Worm (Caenorhabditis elegans) whole organism, early embryonic: ENCODE data around the gene R105.5.
A peak's percentile ranks its signal among the peaks of the same experiment; 100 is the strongest.

Source experiments
- B0310.2 ChIP-seq: sonication (generic microtip); optimal IDR thresholded peaks from 2 replicates; lab custom pipeline; 2016; ENCODE audit warnings: mild to moderate bottlenecking, missing genetic modification characterization, missing compliant biosample characterization
- F13C5.2 ChIP-seq: sonication (generic microtip); optimal IDR thresholded peaks from 2 replicates; lab custom pipeline; 2017; ENCODE audit warnings: mild to moderate bottlenecking, missing genetic modification characterization, inconsistent platforms, missing compliant biosample characterization
- aly-1 ChIP-seq: sonication (generic microtip); optimal IDR thresholded peaks from 2 replicates; lab custom pipeline; 2016; ENCODE audit warnings: missing genetic modification characterization, missing compliant biosample characterization
- ama-1 ChIP-seq: fragments of 150-350 bp; optimal IDR thresholded peaks from 2 replicates; lab custom pipeline; 2014
- ceh-13 ChIP-seq: fragments of 200-800 bp; sonication (Bioruptor generic); optimal IDR thresholded peaks from 2 replicates; lab custom pipeline; 2018; ENCODE audit warnings: mild to moderate bottlenecking, missing genetic modification characterization, missing compliant biosample characterization
- ceh-36 ChIP-seq: sonication (generic microtip); optimal IDR thresholded peaks from 2 replicates; lab custom pipeline; 2016; ENCODE audit warnings: missing genetic modification characterization, inconsistent platforms, missing compliant biosample characterization
- ets-7 ChIP-seq: sonication (generic microtip); optimal IDR thresholded peaks from 2 replicates; lab custom pipeline; 2016; ENCODE audit warnings: missing genotype, missing genetic modification characterization, missing compliant biosample characterization
- flt-1 ChIP-seq: fragments of 200-800 bp; sonication (Bioruptor generic); IDR thresholded peaks from 2 replicates; pipeline ENCODE4 v1.3.6; 2022; ENCODE audit warnings: missing genetic modification characterization, missing compliant biosample characterization
- hmbx-1 ChIP-seq: sonication (generic microtip); optimal IDR thresholded peaks from 2 replicates; lab custom pipeline; 2016; ENCODE audit warnings: mild to moderate bottlenecking, missing genetic modification characterization, missing compliant biosample characterization
- hmg-4 ChIP-seq: fragments of 200-800 bp; sonication (Bioruptor generic); optimal IDR thresholded peaks from 2 replicates; lab custom pipeline; 2018; ENCODE audit warnings: mild to moderate bottlenecking, missing genetic modification characterization, missing compliant biosample characterization
- hnd-1 ChIP-seq: sonication (generic microtip); optimal IDR thresholded peaks from 2 replicates; lab custom pipeline; 2016; ENCODE audit warnings: missing genetic modification characterization, missing compliant biosample characterization
- pes-1 ChIP-seq: fragments of 200-800 bp; sonication (Bioruptor generic); IDR thresholded peaks from 2 replicates; pipeline ENCODE4 v1.3.6; 2022; ENCODE audit warnings: missing genetic modification reagents, missing genetic modification characterization, missing compliant biosample characterization
- scrt-1 ChIP-seq: fragments of 200-800 bp; sonication (Bioruptor generic); IDR thresholded peaks from 2 replicates; pipeline ENCODE4 v1.3.6; 2022; ENCODE audit warnings: missing genetic modification characterization, missing compliant biosample characterization
- sea-1 ChIP-seq: fragments of 200-800 bp; sonication (Bioruptor generic); conservative IDR thresholded peaks from 2 replicates; pipeline ENCODE4 v1.3.6; 2022; ENCODE audit warnings: missing genetic modification characterization, missing compliant biosample characterization
- tbx-11 ChIP-seq: fragments of 200-800 bp; sonication (Bioruptor generic); IDR thresholded peaks from 2 replicates; pipeline ENCODE4 v1.3.6; 2022; ENCODE audit warnings: missing genetic modification characterization, missing compliant biosample characterization
- tbx-37 ChIP-seq: fragments of 200-800 bp; sonication (Bioruptor generic); conservative IDR thresholded peaks from 2 replicates; pipeline ENCODE4 v1.3.6; 2022; ENCODE audit warnings: missing genetic modification reagents, missing genetic modification characterization, missing compliant biosample characterization
- tra-4 ChIP-seq: sonication (generic microtip); optimal IDR thresholded peaks from 2 replicates; lab custom pipeline; 2017; ENCODE audit warnings: missing genetic modification characterization, missing compliant biosample characterization

The R105.5 gene

DNA sequence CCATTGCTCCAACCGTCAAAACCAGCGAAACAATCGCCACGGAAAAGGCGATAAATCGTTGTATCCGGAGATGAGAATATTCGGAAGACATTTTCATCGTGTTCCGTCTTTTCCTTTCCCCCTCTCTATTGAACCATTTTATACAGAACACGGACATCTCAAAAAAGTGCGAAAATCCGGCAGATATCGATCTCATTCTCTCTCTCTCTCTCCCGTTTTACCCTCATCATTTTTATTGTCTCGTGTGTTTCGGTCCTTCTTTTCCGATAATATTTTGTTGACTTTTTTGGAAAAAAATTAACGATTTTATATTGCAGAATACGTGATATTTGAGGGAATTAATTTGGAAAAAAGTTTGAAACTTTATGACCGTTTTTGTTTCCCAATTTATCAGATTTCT lies 26.5 kb upstream of the R105.5 start, which contains the start of gene col-110:
Gene col-110, minus strand, starts transcription at position 101 of the 400 bp plus-strand sequence.
- TF ChIP-seq sea-1 (GFP tag; lab: Robert Waterston, UW) (no peak), F13C5.2 (tag; lab: Kevin White, UChicago) (no peak), scrt-1 (GFP tag; lab: Robert Waterston, UW) (no peak), ama-1 (lab: Kevin White, UChicago) (no peak)

DNA sequence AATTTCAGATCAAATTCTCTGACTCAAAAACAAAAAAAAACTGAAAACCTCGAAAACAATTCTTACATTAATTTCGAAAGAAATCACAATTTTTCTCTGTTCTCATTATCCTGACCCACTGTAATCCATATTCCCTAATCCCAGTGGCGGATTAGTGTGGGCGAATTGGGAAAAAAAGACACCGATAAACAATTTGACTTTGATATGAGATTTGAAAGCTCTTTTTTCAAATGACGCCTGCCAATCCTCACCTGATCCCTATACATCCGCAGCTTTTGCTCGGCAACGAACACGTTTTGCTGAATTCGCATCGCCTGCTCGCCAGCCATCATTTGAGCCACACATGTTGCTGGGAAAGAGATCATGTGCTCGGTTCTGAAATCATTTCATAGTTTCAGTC lies 24.4 kb upstream of the R105.5 start:
- peak; percentile 46 for TF ChIP-seq ceh-36 (tag; lab: Kevin White, UChicago)
- TF ChIP-seq ets-7 (tag; lab: Kevin White, UChicago): no peak
- TF ChIP-seq tbx-11 (GFP tag; lab: Robert Waterston, UW): no peak
- TF ChIP-seq ceh-13 (GFP tag; lab: Kevin White, UChicago): no peak
- no peak for TF ChIP-seq hmg-4 (GFP tag; lab: Kevin White, UChicago)

DNA sequence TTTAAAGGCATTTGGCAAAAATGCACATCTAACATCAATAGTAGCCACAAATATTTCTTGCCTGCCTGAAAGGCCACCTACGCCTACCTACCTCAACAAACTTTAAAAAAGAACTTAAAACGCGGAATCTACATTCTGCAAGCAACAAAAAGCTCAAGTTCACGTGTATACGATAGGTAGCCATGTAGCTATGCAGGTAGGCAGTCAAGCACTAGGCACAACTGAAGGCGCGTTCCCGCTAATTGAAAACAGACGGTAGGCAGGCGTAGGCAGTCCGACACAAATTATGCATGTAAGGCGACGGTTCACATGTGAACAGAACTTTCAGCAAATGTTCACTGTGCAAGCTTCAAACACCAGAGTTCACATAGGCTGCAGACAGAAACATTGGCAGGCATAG lies 23.5 kb upstream of the R105.5 start:
- TF ChIP-seq flt-1 (GFP tag; lab: Robert Waterston, UW): no peak
- TF ChIP-seq tra-4 (tag; lab: Kevin White, UChicago): no peak
- no peak for TF ChIP-seq scrt-1 (GFP tag; lab: Robert Waterston, UW)
- no peak for TF ChIP-seq tbx-11 (GFP tag; lab: Robert Waterston, UW)

ce11 chrIV:4613516-4613915 lies 22.6 kb upstream of the R105.5 start:
- no peak for TF ChIP-seq ceh-36 (tag; lab: Kevin White, UChicago)
- no peak for TF ChIP-seq ceh-13 (GFP tag; lab: Kevin White, UChicago)
- no peak for TF ChIP-seq aly-1 (tag; lab: Kevin White, UChicago)
- no peak for TF ChIP-seq hmg-4 (GFP tag; lab: Kevin White, UChicago)
- no peak for TF ChIP-seq tra-4 (tag; lab: Kevin White, UChicago)
- TF ChIP-seq B0310.2: no peak

- TF ChIP-seq B0310.2 (no peak), ets-7 (tag; lab: Kevin White, UChicago) (no peak), hnd-1 (tag; lab: Kevin White, UChicago) (no peak), sea-1 (GFP tag; lab: Robert Waterston, UW) (no peak), flt-1 (GFP tag; lab: Robert Waterston, UW) (no peak), aly-1 (tag; lab: Kevin White, UChicago) (no peak), scrt-1 (GFP tag; lab: Robert Waterston, UW) (no peak), tbx-11 (GFP tag; lab: Robert Waterston, UW) (no peak), hmg-4 (GFP tag; lab: Kevin White, UChicago) (no peak), hmbx-1 (tag; lab: Kevin White, UChicago) (no peak)
These were observed 12.2 kb upstream of the R105.5 start for ce11 chrIV:4623852-4624251.

DNA sequence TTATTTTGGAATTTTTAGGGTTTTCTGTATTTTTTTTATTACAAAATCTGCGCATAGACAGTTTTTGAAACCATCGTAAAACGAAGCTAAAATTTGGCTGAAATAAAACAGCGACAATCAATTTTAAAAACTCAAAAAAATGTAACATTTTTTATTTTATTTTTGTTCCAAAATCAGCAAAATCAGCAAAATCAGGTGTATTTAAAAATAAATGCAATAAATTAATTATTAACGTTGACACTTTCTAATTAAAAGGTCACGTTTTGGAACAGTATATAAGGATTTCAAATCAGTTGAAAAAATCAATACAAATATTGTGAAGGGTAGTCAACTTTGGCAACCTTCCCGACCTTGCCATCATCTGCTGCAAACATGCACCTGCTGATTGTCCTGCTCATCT lies 2.7 kb upstream of the R105.5 start, which contains the start of gene R105.1:
Gene R105.1, plus strand, starts transcription at position 301 of the 400 bp plus-strand sequence.
- TF ChIP-seq hmbx-1 (tag; lab: Kevin White, UChicago): no peak
- no peak for TF ChIP-seq flt-1 (GFP tag; lab: Robert Waterston, UW)
- no peak for TF ChIP-seq aly-1 (tag; lab: Kevin White, UChicago)

DNA sequence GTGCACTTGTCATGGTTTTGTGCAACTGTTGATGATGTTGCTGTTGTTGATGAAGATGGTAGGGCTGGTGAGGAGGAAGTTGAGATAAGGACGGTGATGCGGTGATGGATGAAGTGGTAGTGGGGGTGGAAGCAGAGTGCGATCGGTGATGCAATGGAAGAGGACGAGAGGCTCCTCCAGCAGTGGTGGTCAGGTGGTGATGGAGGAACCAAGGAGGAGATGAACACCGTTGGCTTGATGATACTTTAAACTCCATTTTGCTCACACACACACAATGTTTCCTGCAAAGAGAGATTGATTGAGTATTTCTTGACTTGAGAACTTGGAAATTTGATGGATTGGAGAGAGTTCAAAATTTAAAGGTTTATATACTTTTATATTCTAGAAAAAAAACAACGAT lies 1.7 kb downstream of the R105.5 start, which contains the start of gene F19C7.8:
Gene F19C7.8, minus strand, starts transcription at position 256 of the 400 bp plus-strand sequence.
- TF ChIP-seq hmg-4 (GFP tag; lab: Kevin White, UChicago) (no peak), F13C5.2 (tag; lab: Kevin White, UChicago) (no peak), ama-1 (lab: Kevin White, UChicago) (no peak), B0310.2 (no peak)

DNA sequence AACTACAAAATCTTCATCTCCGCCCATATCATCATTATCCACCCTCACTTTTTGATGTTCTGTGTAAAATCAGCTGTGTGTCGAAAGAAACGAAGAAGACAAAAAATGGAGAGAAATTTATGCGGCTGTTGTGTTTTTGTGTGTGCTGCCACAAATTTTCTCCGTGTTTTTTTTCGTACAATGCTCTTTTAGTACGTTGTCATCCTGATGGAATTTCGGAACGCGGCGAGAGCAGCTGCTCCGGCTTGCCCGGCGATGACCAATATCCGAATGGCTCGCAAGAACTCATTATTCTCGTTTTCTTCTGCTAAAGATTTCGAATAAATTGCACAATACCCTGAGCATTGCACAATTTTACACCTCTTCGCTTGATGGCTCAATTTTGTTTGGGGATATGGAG lies 3.3 kb downstream of the R105.5 start:
- TF ChIP-seq hnd-1 (tag; lab: Kevin White, UChicago) (no peak), hmg-4 (GFP tag; lab: Kevin White, UChicago) (no peak), scrt-1 (GFP tag; lab: Robert Waterston, UW) (no peak), B0310.2 (no peak), ets-7 (tag; lab: Kevin White, UChicago) (no peak), ceh-13 (GFP tag; lab: Kevin White, UChicago) (no peak), tra-4 (tag; lab: Kevin White, UChicago) (no peak), hmbx-1 (tag; lab: Kevin White, UChicago) (no peak), ceh-36 (tag; lab: Kevin White, UChicago) (no peak), tbx-37 (GFP tag; lab: Robert Waterston, UW) (no peak), ama-1 (lab: Kevin White, UChicago) (no peak), pes-1 (GFP tag; lab: Robert Waterston, UW) (no peak), tbx-11 (GFP tag; lab: Robert Waterston, UW) (no peak), F13C5.2 (tag; lab: Kevin White, UChicago) (no peak), flt-1 (GFP tag; lab: Robert Waterston, UW) (no peak)

- no peak for TF ChIP-seq ceh-13 (GFP tag; lab: Kevin White, UChicago)
- TF ChIP-seq ceh-36 (tag; lab: Kevin White, UChicago): no peak
- TF ChIP-seq ama-1 (lab: Kevin White, UChicago): no peak
- TF ChIP-seq F13C5.2 (tag; lab: Kevin White, UChicago): no peak
- TF ChIP-seq hnd-1 (tag; lab: Kevin White, UChicago): no peak
- no peak for TF ChIP-seq sea-1 (GFP tag; lab: Robert Waterston, UW)
- no peak for TF ChIP-seq tbx-37 (GFP tag; lab: Robert Waterston, UW)
- no peak for TF ChIP-seq ets-7 (tag; lab: Kevin White, UChicago)
- TF ChIP-seq pes-1 (GFP tag; lab: Robert Waterston, UW): no peak
- TF ChIP-seq aly-1 (tag; lab: Kevin White, UChicago): no peak
- TF ChIP-seq hmbx-1 (tag; lab: Kevin White, UChicago): no peak
These were observed 4.8 kb downstream of the R105.5 start for ce11 chrIV:4640941-4641340.
